Fruit fly (Drosophila melanogaster) whole organism, pupa: ENCODE measurements around the gene flip.

Source experiments
- CG14655 ChIP-seq: fragments of 200-800 bp; sonication (Bioruptor generic); optimal IDR thresholded peaks from 3 replicates; lab custom pipeline; 2017; ENCODE audit warnings: mild to moderate bottlenecking, missing biosample characterization, missing genetic modification reagents, missing genetic modification characterization
- CG15710 ChIP-seq: fragments of 200-800 bp; sonication (Bioruptor generic); optimal IDR thresholded peaks from 2 replicates; lab custom pipeline; 2018; ENCODE audit warnings: missing biosample characterization, mild to moderate bottlenecking, missing genetic modification characterization, moderate library complexity
- Pif1B ChIP-seq: fragments of 200-800 bp; sonication (Bioruptor generic); optimal IDR thresholded peaks from 3 replicates; lab custom pipeline; 2016; ENCODE audit warnings: missing biosample characterization, missing genetic modification characterization
- rn ChIP-seq: fragments of 200-800 bp; sonication (Bioruptor generic); IDR thresholded peaks from 2 replicates; pipeline ENCODE4 v1.3.6; 2022; ENCODE audit warnings: missing biosample characterization, missing genetic modification characterization

DNA sequence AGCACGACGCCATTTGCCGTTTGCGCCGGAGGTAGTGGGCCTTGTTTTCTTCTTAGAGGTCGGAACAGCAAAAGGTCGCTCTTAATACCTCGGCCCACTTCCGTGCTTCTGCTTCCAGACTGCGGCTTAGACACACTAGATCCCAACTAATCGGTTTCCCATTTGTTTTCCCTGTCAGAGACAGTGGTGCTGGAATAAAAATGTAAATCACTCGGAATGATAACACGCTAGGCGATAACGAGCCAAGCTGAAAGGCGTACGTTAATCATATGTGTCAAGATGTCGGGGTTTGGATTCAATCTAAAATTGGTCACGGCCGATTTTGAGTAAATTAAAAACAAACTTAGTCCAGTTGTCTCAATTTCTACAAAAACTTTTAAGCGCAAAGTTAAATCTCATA, 17.0 kb upstream of the flip start, which contains the start of gene Nepl11:
- TF ChIP-seq CG14655 (GFP tag; lab: Kevin White, UChicago), result no peak
- no peak for TF ChIP-seq Pif1B (GFP tag; lab: Kevin White, UChicago)
- TF ChIP-seq rn, result no peak
- TF ChIP-seq CG15710 (tag; lab: Kevin White, UChicago), result no peak
